Worm (Caenorhabditis elegans) whole organism, L3 larva: ENCODE results near the gene sri-69.

Experiments used
- ceh-82 ChIP-seq: fragments of 150-350 bp; optimal IDR thresholded peaks from 2 replicates; lab custom pipeline; 2014; ENCODE audit warnings: missing biosample characterization, missing genetic modification characterization
- egl-27 ChIP-seq: sonication (generic microtip); optimal IDR thresholded peaks from 4 replicates; lab custom pipeline; 2017; ENCODE audit warnings: missing biosample characterization, missing genetic modification reagents, missing genetic modification characterization
- elt-2 ChIP-seq: sonication (generic microtip); optimal IDR thresholded peaks from 2 replicates; lab custom pipeline; 2016; ENCODE audit warnings: missing genetic modification reagents, mild to moderate bottlenecking, missing genetic modification characterization, missing compliant biosample characterization
- elt-3 ChIP-seq, 3 experiments: fragments of 150-350 bp in 1 of 3; sonication (generic microtip) in 2 of 3; optimal IDR thresholded peaks; 2 replicates in 2 of 3; 4 replicates in 1 of 3; lab custom pipeline; 2014 to 2017; ENCODE audit warnings: missing biosample characterization in 3 of 3, missing genetic modification characterization in 3 of 3
- eor-1 ChIP-seq, 2 experiments: fragments of 150-350 bp; optimal IDR thresholded peaks; 2 replicates each; lab custom pipeline; 2014 to 2018; ENCODE audit warnings: missing biosample characterization in 2 of 2, missing genetic modification characterization in 2 of 2
- fos-1 ChIP-seq: fragments of 150-350 bp; optimal IDR thresholded peaks from 2 replicates; lab custom pipeline; 2014; ENCODE audit warnings: missing biosample characterization, missing genetic modification characterization
- mdl-1 ChIP-seq: fragments of 150-350 bp; optimal IDR thresholded peaks from 2 replicates; lab custom pipeline; 2014; ENCODE audit warnings: missing biosample characterization, missing genetic modification characterization
- nhr-237 ChIP-seq: fragments of 150-350 bp; optimal IDR thresholded peaks from 2 replicates; lab custom pipeline; 2014; ENCODE audit warnings: missing biosample characterization, missing genetic modification characterization
- nhr-25 ChIP-seq: sonication (generic microtip); optimal IDR thresholded peaks from 2 replicates; lab custom pipeline; 2017; ENCODE audit warnings: missing biosample characterization, missing genetic modification characterization
- nhr-76 ChIP-seq: fragments of 150-350 bp; sonication (generic microtip); optimal IDR thresholded peaks from 5 replicates; lab custom pipeline; 2014; ENCODE audit warnings: missing biosample characterization, missing genetic modification characterization
- unc-39 ChIP-seq: sonication (generic microtip); optimal IDR thresholded peaks from 4 replicates; lab custom pipeline; 2017; ENCODE audit warnings: missing biosample characterization, missing genetic modification characterization
- zag-1 ChIP-seq: fragments of 150-350 bp; optimal IDR thresholded peaks from 2 replicates; lab custom pipeline; 2014; ENCODE audit warnings: missing biosample characterization, missing genetic modification characterization
- ztf-11 ChIP-seq: fragments of 150-350 bp; optimal IDR thresholded peaks from 2 replicates; lab custom pipeline; 2014; ENCODE audit warnings: missing biosample characterization, missing genetic modification characterization

DNA sequence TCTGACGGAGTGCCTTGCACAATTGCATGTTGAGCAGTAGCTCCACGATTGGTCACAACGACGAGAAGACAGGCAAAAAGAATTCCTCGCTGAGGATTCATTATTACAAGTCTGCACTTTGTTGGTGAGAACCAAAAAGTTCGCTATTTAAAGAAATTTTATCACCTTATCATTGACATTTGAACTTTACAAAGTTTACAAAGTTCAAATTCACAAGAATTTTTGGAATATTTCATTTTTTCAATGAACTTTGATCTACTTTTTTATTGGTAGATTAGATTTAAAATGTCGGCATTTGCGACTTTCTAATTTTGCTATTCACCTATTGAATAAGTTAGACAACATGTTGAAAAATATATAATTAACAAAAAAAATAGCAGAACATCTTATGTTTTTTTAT is 18.1 kb upstream of the sri-69 start, which contains the start of gene F49H6.15:
- TF ChIP-seq mdl-1 (tag; lab: Kevin White, UChicago) (no peak), unc-39 (tag; lab: Kevin White, UChicago) (no peak), nhr-76 (tag; lab: Kevin White, UChicago) (no peak), nhr-237 (tag; lab: Kevin White, UChicago) (no peak), elt-3 (tag; optimal IDR thresholded peaks at IDR 0.05; lab: Kevin White, UChicago) (no peak), nhr-25 (tag; lab: Kevin White, UChicago) (no peak), ceh-82 (tag; lab: Kevin White, UChicago) (no peak), elt-2 (no peak), zag-1 (tag; lab: Kevin White, UChicago) (no peak), egl-27 (tag; lab: Kevin White, UChicago) (no peak), fos-1 (tag; lab: Kevin White, UChicago) (no peak), ztf-11 (no peak), eor-1 (tag; optimal IDR thresholded peaks at IDR 0.05; lab: Kevin White, UChicago) (no peak)
